Worm (Caenorhabditis elegans): ENCODE measurements around the gene skpo-2.

DNA sequence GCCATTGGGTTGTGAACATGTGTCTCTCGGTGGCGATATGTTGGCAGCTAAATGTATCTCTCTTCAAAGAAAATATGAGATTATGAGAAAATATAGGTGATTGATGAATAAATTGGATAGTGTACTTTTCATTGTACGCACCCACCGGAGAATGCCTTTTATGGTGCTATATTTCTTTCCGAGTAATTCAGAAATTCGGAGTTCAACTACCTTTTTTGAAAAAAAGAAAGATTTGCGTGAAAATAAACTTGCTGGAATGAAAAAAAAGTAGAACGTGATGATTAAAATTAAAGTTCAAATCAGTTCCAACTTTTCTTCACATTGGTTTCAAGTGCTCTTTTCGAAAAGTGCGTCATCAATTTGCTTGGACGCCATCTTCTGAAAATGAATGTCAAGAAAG, 32.8 kb downstream of the skpo-2 start, which contains the start of gene nep-8:
- TF ChIP-seq fkh-10 (GFP tag; optimal IDR thresholded peaks at IDR 0.05) (no peak), zag-1 (tag; optimal IDR thresholded peaks at IDR 0.05) (no peak), T20F7.1 (GFP tag; optimal IDR thresholded peaks at IDR 0.05) (no peak), egl-27 (tag; optimal IDR thresholded peaks at IDR 0.05) (no peak), set-16 (GFP tag; IDR thresholded peaks at IDR 0.05) (no peak), tag-97 (GFP tag; IDR thresholded peaks at IDR 0.05) (no peak), nhr-6 (tag; optimal IDR thresholded peaks at IDR 0.05) (no peak), lir-3 (tag; optimal IDR thresholded peaks at IDR 0.05) (no peak), hmg-1.1 (GFP tag; IDR thresholded peaks at IDR 0.05) (no peak), ces-1 (GFP tag; optimal IDR thresholded peaks at IDR 0.05) (no peak), attf-4 (tag; optimal IDR thresholded peaks at IDR 0.05) (no peak)
